Fruit fly (Drosophila melanogaster) whole organism, wandering third instar larva: ENCODE data around the gene CG18764.
A peak's percentile ranks its signal among the peaks of the same experiment; 100 is the strongest.

ENCODE experiments used
- Abd-B ChIP-seq: fragments of >200 bp; optimal IDR thresholded peaks from 2 replicates; lab custom pipeline; 2017; ENCODE audit warnings: missing biosample characterization, missing genetic modification characterization
- CrebA ChIP-seq: fragments of 200-800 bp; sonication (Bioruptor generic); optimal IDR thresholded peaks from 2 replicates; lab custom pipeline; 2016; ENCODE audit warnings: missing biosample characterization, mild to moderate bottlenecking, missing genetic modification characterization, borderline replicate concordance
- GATAd ChIP-seq: sonication (Bioruptor generic); optimal IDR thresholded peaks from 2 replicates; lab custom pipeline; 2016; ENCODE audit warnings: missing biosample characterization, missing genetic modification characterization
- Hnf4 ChIP-seq: fragments of 200-800 bp; sonication (Bioruptor generic); optimal IDR thresholded peaks from 2 replicates; lab custom pipeline; 2016; ENCODE audit warnings: missing biosample characterization, mild to moderate bottlenecking, missing genetic modification characterization
- Hr83 ChIP-seq: fragments of 200-300 bp; sonication (Bioruptor generic); optimal IDR thresholded peaks from 2 replicates; lab custom pipeline; 2016; ENCODE audit warnings: missing biosample characterization, mild to moderate bottlenecking, missing genetic modification characterization, moderate library complexity; ENCODE audit not compliant: poor library complexity, severe bottlenecking
- Jra ChIP-seq: sonication (Bioruptor generic); optimal IDR thresholded peaks from 2 replicates; lab custom pipeline; 2016; ENCODE audit warnings: missing biosample characterization, missing genetic modification characterization
- Mio ChIP-seq: sonication (Bioruptor generic); optimal IDR thresholded peaks from 2 replicates; lab custom pipeline; 2016; ENCODE audit warnings: missing biosample characterization, missing genetic modification characterization
- Myc ChIP-seq: fragments of >200 bp; optimal IDR thresholded peaks from 2 replicates; lab custom pipeline; 2017
- N ChIP-seq: fragments of >200 bp; optimal IDR thresholded peaks from 2 replicates; lab custom pipeline; 2018; ENCODE audit warnings: missing biosample characterization, missing external identifiers, missing genetic modification characterization
- OdsH ChIP-seq: fragments of 200-800 bp; sonication (Bioruptor generic); optimal IDR thresholded peaks from 2 replicates; lab custom pipeline; 2016; ENCODE audit warnings: missing biosample characterization, mild to moderate bottlenecking, missing genetic modification characterization
- Rel ChIP-seq, 2 experiments: fragments of 200-800 bp; sonication (Bioruptor generic) in 1 of 2; optimal IDR thresholded peaks; 2 replicates in 1 of 2; 3 replicates in 1 of 2; lab custom pipeline; 2016 to 2019; ENCODE audit warnings: mild to moderate bottlenecking in 2 of 2, missing biosample characterization in 2 of 2, missing genetic modification characterization in 2 of 2, moderate library complexity in 1 of 2
- Sp1 ChIP-seq: fragments of 200-800 bp; sonication (Bioruptor generic); optimal IDR thresholded peaks from 3 replicates; lab custom pipeline; 2019; ENCODE audit warnings: missing biosample characterization, mild to moderate bottlenecking, missing genetic modification characterization, moderate library complexity
- Vsx2 ChIP-seq: fragments of 200-300, 225-300 bp; sonication (Bioruptor generic); optimal IDR thresholded peaks from 2 replicates; lab custom pipeline; 2018; ENCODE audit warnings: missing biosample characterization, missing genetic modification characterization; ENCODE audit not compliant: partially characterized antibody
- brk ChIP-seq: fragments of 200-800 bp; sonication (Bioruptor generic); optimal IDR thresholded peaks from 2 replicates; lab custom pipeline; 2016; ENCODE audit warnings: missing biosample characterization, mild to moderate bottlenecking, missing genetic modification characterization
- dl ChIP-seq, 2 experiments: fragments of 175-275, 200-275 bp in 1 of 2; fragments of 200-275 bp in 1 of 2; sonication (Bioruptor generic); optimal IDR thresholded peaks; lab custom pipeline; 2018; ENCODE audit warnings: mild to moderate bottlenecking in 2 of 2, missing biosample characterization in 2 of 2, missing genetic modification characterization in 2 of 2, moderate library complexity in 2 of 2; ENCODE audit not compliant: partially characterized antibody in 2 of 2, insufficient read depth in 1 of 2
- dsf ChIP-seq: sonication (Bioruptor generic); optimal IDR thresholded peaks from 2 replicates; lab custom pipeline; 2016; ENCODE audit warnings: missing biosample characterization, missing genetic modification characterization, borderline replicate concordance
- ey ChIP-seq: fragments of 200-800 bp; sonication (Bioruptor generic); optimal IDR thresholded peaks from 2 replicates; lab custom pipeline; 2016; ENCODE audit warnings: missing biosample characterization, missing genetic modification characterization
- foxo ChIP-seq, 2 experiments: fragments of 200-800 bp; sonication (Bioruptor generic); optimal IDR thresholded peaks; 2 replicates in 1 of 2; 3 replicates in 1 of 2; lab custom pipeline; 2016 to 2017; ENCODE audit warnings: missing biosample characterization in 2 of 2, missing genetic modification characterization in 2 of 2
- fru ChIP-seq: fragments of 200-800 bp; sonication (Bioruptor generic); optimal IDR thresholded peaks from 3 replicates; lab custom pipeline; 2016; ENCODE audit warnings: missing biosample characterization, mild to moderate bottlenecking, missing genetic modification characterization
- h ChIP-seq: fragments of 200-800 bp; sonication (Bioruptor generic); optimal IDR thresholded peaks from 3 replicates; lab custom pipeline; 2016; ENCODE audit warnings: missing biosample characterization, mild to moderate bottlenecking, missing genetic modification characterization
- jim ChIP-seq: fragments of 175-275, 200-325 bp; sonication (Bioruptor generic); optimal IDR thresholded peaks from 2 replicates; lab custom pipeline; 2016; ENCODE audit warnings: missing biosample characterization, mild to moderate bottlenecking, missing genetic modification characterization
- pan ChIP-seq: fragments of >200 bp; optimal IDR thresholded peaks from 2 replicates; lab custom pipeline; 2017
- rgr ChIP-seq: fragments of 200-800 bp; sonication (Bioruptor generic); optimal IDR thresholded peaks from 3 replicates; lab custom pipeline; 2016; ENCODE audit warnings: missing biosample characterization, mild to moderate bottlenecking, missing genetic modification characterization
- sage ChIP-seq: fragments of 200-800 bp; sonication (Bioruptor generic); optimal IDR thresholded peaks from 2 replicates; lab custom pipeline; 2016; ENCODE audit warnings: missing biosample characterization, mild to moderate bottlenecking, missing genetic modification characterization
- sv ChIP-seq: fragments of 200-800 bp; sonication (Bioruptor generic); optimal IDR thresholded peaks from 3 replicates; lab custom pipeline; 2016; ENCODE audit warnings: missing biosample characterization, missing genetic modification characterization
- woc ChIP-seq: sonication (Bioruptor generic); optimal IDR thresholded peaks from 2 replicates; lab custom pipeline; 2016; ENCODE audit warnings: missing biosample characterization, mild to moderate bottlenecking, missing genetic modification characterization

Gene CG18764

dm6 chr3R:11661712-11662111 is 35.0 kb downstream of the CG18764 start:
- TF ChIP-seq Abd-B (GFP tag; lab: Kevin White, UChicago) (no peak), fru (GFP tag; lab: Kevin White, UChicago) (peak; percentile 0), N (GFP tag; lab: Kevin White, UChicago) (no peak), Vsx2 (GFP tag; lab: Kevin White, UChicago) (no peak), Hnf4 (GFP tag; lab: Kevin White, UChicago) (no peak)

- no peak for TF ChIP-seq dsf (GFP tag; lab: Kevin White, UChicago)
- TF ChIP-seq Sp1 (GFP tag; lab: Kevin White, UChicago) = no peak
- TF ChIP-seq Abd-B (GFP tag; lab: Kevin White, UChicago) = no peak
- no peak for TF ChIP-seq brk (GFP tag; lab: Kevin White, UChicago)
These were observed 35.9 kb downstream of the CG18764 start for dm6 chr3R:11662617-11663016.

dm6 chr3R:11663441-11663840 is 36.8 kb downstream of the CG18764 start:
- TF ChIP-seq foxo (GFP tag; optimal IDR thresholded peaks at IDR 0.05; lab: Kevin White, UChicago) (peak in 1 of 2 experiments; percentile 5), OdsH (GFP tag; lab: Kevin White, UChicago) (peak; percentile 19), Jra (GFP tag; lab: Kevin White, UChicago) (no peak), jim (GFP tag; lab: Kevin White, UChicago) (no peak)
- TF ChIP-seq, all 38 proteins: peak for 2

dm6 chr3R:11665508-11665907 is 38.8 kb downstream of the CG18764 start:
- TF ChIP-seq woc (GFP tag; lab: Kevin White, UChicago) = no peak
- no peak for TF ChIP-seq sv (GFP tag; lab: Kevin White, UChicago)
- no peak for TF ChIP-seq Rel (GFP tag; optimal IDR thresholded peaks at IDR 0.05; lab: Kevin White, UChicago)
- no peak for TF ChIP-seq Rel (tag; optimal IDR thresholded peaks at IDR 0.05; lab: Kevin White, UChicago)
- TF ChIP-seq Vsx2 (GFP tag; lab: Kevin White, UChicago) = no peak
- TF ChIP-seq Myc = peak; percentile 89
- no peak for TF ChIP-seq dl (GFP tag; optimal IDR thresholded peaks at IDR 0.05; lab: Kevin White, UChicago; ENCODE audit: insufficient read depth in 1 of 2, partially characterized antibody in 2 of 2)
- no peak for TF ChIP-seq pan
- TF ChIP-seq rgr (GFP tag; lab: Kevin White, UChicago) = peak; percentile 10
- TF ChIP-seq GATAd (GFP tag; lab: Kevin White, UChicago) = no peak
- TF ChIP-seq OdsH (GFP tag; lab: Kevin White, UChicago) = no peak
- TF ChIP-seq CrebA (GFP tag; lab: Kevin White, UChicago) = no peak
- no peak for TF ChIP-seq Abd-B (GFP tag; lab: Kevin White, UChicago)
- TF ChIP-seq foxo (GFP tag; optimal IDR thresholded peaks at IDR 0.05; lab: Kevin White, UChicago) = peak in 1 of 2 experiments; percentile 14
- TF ChIP-seq Hr83 (GFP tag; lab: Kevin White, UChicago) = no peak
- TF ChIP-seq, all 38 proteins: peak for 3

- TF ChIP-seq sage (GFP tag; lab: Kevin White, UChicago) (peak; percentile 21), Mio (GFP tag; lab: Kevin White, UChicago) (no peak), Hnf4 (GFP tag; lab: Kevin White, UChicago) (peak; percentile 21), CrebA (GFP tag; lab: Kevin White, UChicago) (no peak), Rel (GFP tag; optimal IDR thresholded peaks at IDR 0.05; lab: Kevin White, UChicago) (peak; percentile 1), Rel (tag; optimal IDR thresholded peaks at IDR 0.05; lab: Kevin White, UChicago) (peak; percentile 50)
These were observed 39.4 kb downstream of the CG18764 start for dm6 chr3R:11665925-11666687.

- peak; percentile 1 for TF ChIP-seq Sp1 (GFP tag; lab: Kevin White, UChicago)
- TF ChIP-seq ey (GFP tag; lab: Kevin White, UChicago) = no peak
- TF ChIP-seq h (GFP tag; lab: Kevin White, UChicago) = peak; percentile 43
- TF ChIP-seq OdsH (GFP tag; lab: Kevin White, UChicago) = peak; percentile 7
- TF ChIP-seq, all 38 proteins: peak for 3
These were observed 42.6 kb downstream of the CG18764 start for dm6 chr3R:11669017-11669953.
